Worm (Caenorhabditis elegans): ENCODE data around the gene ZC376.8.

Gene ZC376.8

ce11 chrV:14162959-14163548, 17.0 kb upstream of the ZC376.8 start, which contains the start of gene srd-26:
TSS of gene srd-26 (minus strand) at chrV:14163009.
- TF ChIP-seq elt-2 (tag; optimal IDR thresholded peaks at IDR 0.05) (no peak), dve-1 (tag; optimal IDR thresholded peaks at IDR 0.05) (no peak), rnt-1 (tag; optimal IDR thresholded peaks at IDR 0.05) (no peak), syd-9 (tag; optimal IDR thresholded peaks at IDR 0.05) (no peak), unc-86 (tag; optimal IDR thresholded peaks at IDR 0.05) (no peak), hlh-15 (tag; optimal IDR thresholded peaks at IDR 0.05) (no peak), ceh-22 (tag; optimal IDR thresholded peaks at IDR 0.05) (no peak), ceh-14 (tag; optimal IDR thresholded peaks at IDR 0.05) (no peak), pha-4 (tag; optimal IDR thresholded peaks at IDR 0.05) (no peak), dmd-4 (tag; optimal IDR thresholded peaks at IDR 0.05; ENCODE audit: borderline replicate concordance) (no peak), nfya-1 (tag; optimal IDR thresholded peaks at IDR 0.05) (no peak), hlh-6 (tag; optimal IDR thresholded peaks at IDR 0.05) (no peak), K09A11.1 (tag; optimal IDR thresholded peaks at IDR 0.05; ENCODE audit: insufficient read depth) (no peak), hlh-13 (GFP tag; optimal IDR thresholded peaks at IDR 0.05) (no peak), ceh-31 (tag; optimal IDR thresholded peaks at IDR 0.05) (no peak), tbx-2 (tag; optimal IDR thresholded peaks at IDR 0.05) (no peak), hlh-30 (tag; optimal IDR thresholded peaks at IDR 0.05; ENCODE audit: insufficient read depth) (no peak)

- TF ChIP-seq sdc-2 (tag; optimal IDR thresholded peaks at IDR 0.05) (no peak), unc-3 (GFP tag; conservative IDR thresholded peaks at IDR 0.05) (no peak), unc-3 (tag; optimal IDR thresholded peaks at IDR 0.05) (no peak), ets-4 (tag; optimal IDR thresholded peaks at IDR 0.05) (no peak)
These were observed 14.3 kb upstream of the ZC376.8 start for ce11 chrV:14165745-14166144.

- TF ChIP-seq hlh-6 (tag; optimal IDR thresholded peaks at IDR 0.05) = no peak
- TF ChIP-seq fkh-6 (tag; optimal IDR thresholded peaks at IDR 0.05) = no peak
- no peak for TF ChIP-seq rnt-1 (tag; optimal IDR thresholded peaks at IDR 0.05)
- TF ChIP-seq sox-4 (tag; optimal IDR thresholded peaks at IDR 0.05) = no peak
- TF ChIP-seq gmeb-2 (tag; optimal IDR thresholded peaks at IDR 0.05) = no peak
These were observed 13.4 kb upstream of the ZC376.8 start, which contains the start of gene cest-1.1 for ce11 chrV:14166630-14167029. TSS of gene cest-1.1 (minus strand) at chrV:14166730.

ce11 chrV:14167629-14168028, 12.4 kb upstream of the ZC376.8 start, which contains the start of gene ocam-1:
TSS of gene ocam-1 (minus strand) at chrV:14167729.
- TF ChIP-seq odd-2 (tag; optimal IDR thresholded peaks at IDR 0.05) (no peak), unc-55 (GFP tag; optimal IDR thresholded peaks at IDR 0.05) (no peak), che-1 (tag; optimal IDR thresholded peaks at IDR 0.05) (no peak), pha-2 (tag; optimal IDR thresholded peaks at IDR 0.05) (no peak), rnt-1 (tag; optimal IDR thresholded peaks at IDR 0.05) (no peak), npax-4 (tag; optimal IDR thresholded peaks at IDR 0.05) (no peak), K02D7.2 (tag; optimal IDR thresholded peaks at IDR 0.05) (no peak), C08G9.2 (tag; optimal IDR thresholded peaks at IDR 0.05) (no peak), F13H6.1 (tag; optimal IDR thresholded peaks at IDR 0.05) (no peak), C38D4.7 (GFP tag; optimal IDR thresholded peaks at IDR 0.05) (no peak), ceh-14 (tag; optimal IDR thresholded peaks at IDR 0.05) (no peak), eyg-1 (tag; optimal IDR thresholded peaks at IDR 0.05) (no peak), ceh-34 (tag; optimal IDR thresholded peaks at IDR 0.05) (no peak)

- no peak for TF ChIP-seq mec-3 (tag; optimal IDR thresholded peaks at IDR 0.05; ENCODE audit: borderline replicate concordance)
- no peak for TF ChIP-seq ahr-1 (tag; optimal IDR thresholded peaks at IDR 0.05)
- no peak for TF ChIP-seq hlh-13 (GFP tag; optimal IDR thresholded peaks at IDR 0.05)
- TF ChIP-seq hlh-6 (tag; optimal IDR thresholded peaks at IDR 0.05) = no peak
- TF ChIP-seq ceh-34 (tag; optimal IDR thresholded peaks at IDR 0.05) = no peak
- TF ChIP-seq fkh-6 (tag; optimal IDR thresholded peaks at IDR 0.05) = no peak
- no peak for TF ChIP-seq elt-2 (tag; optimal IDR thresholded peaks at IDR 0.05)
- no peak for TF ChIP-seq ceh-22 (tag; optimal IDR thresholded peaks at IDR 0.05)
- TF ChIP-seq zip-5 (tag; optimal IDR thresholded peaks at IDR 0.05) = no peak
- TF ChIP-seq che-1 (tag; optimal IDR thresholded peaks at IDR 0.05) = no peak
- TF ChIP-seq ceh-30 (tag; optimal IDR thresholded peaks at IDR 0.05) = no peak
These were observed 8.8 kb upstream of the ZC376.8 start, which contains the start of gene cest-2.1 for ce11 chrV:14171284-14171683. TSS of gene cest-2.1 (minus strand) at chrV:14171481.
